Worm (Caenorhabditis elegans) whole organism, early embryonic: ENCODE measurements around the gene alx-1.

Experiments
- ama-1 ChIP-seq: fragments of 150-350 bp; optimal IDR thresholded peaks from 2 replicates; lab custom pipeline; 2014
- scrt-1 ChIP-seq: fragments of 200-800 bp; sonication (Bioruptor generic); IDR thresholded peaks from 2 replicates; pipeline ENCODE4 v1.3.6; 2022; ENCODE audit warnings: missing genetic modification characterization, missing compliant biosample characterization

DNA sequence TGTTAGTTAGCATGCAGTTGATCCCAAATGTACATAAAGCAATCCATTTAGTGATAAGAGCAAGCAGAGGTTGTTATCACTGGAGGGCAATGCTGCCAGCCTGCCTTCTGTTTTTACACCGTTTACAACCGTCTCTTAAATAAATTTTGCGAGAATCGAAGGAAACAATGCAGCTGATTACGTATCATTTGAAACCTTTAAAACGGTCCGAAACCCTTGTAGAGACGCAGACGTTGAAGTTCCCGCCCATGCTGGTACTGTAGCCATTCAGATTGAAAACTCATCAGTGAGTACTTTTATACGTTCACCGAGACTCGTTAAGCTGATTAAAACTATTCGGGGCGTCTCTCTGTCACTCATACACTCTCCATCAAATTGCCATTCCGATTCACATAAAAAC lies 26.7 kb upstream of the alx-1 start:
- TF ChIP-seq ama-1 (lab: Kevin White, UChicago) (no peak), scrt-1 (GFP tag; lab: Robert Waterston, UW) (no peak)
